Worm (Caenorhabditis elegans): ENCODE results near the gene C24G6.8.

C24G6.8 gene

DNA sequence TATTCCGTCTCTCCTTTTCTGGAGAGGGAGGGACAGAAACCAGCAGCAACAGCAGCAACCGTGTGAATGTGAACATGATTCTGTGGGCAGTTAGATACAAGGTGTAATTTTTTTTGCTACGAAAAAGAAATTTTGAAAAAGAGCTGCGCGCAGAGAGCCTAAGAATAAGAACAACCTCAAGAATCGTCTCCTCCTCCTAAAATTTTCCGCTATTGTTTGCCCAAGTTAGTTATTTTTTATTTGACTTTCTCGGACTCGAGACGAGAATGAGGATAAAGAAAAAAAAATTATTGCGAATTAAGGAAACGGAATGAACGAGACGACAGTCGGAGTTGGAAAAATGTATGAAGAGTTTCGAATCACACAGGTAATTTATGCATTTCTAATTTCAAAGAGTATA lies 22.9 kb upstream of the C24G6.8 start, which contains the start of gene glb-5:
TSS of gene glb-5 (plus strand) at position 301 of the 400 bp plus-strand sequence.
- TF ChIP-seq hlh-6 (tag; optimal IDR thresholded peaks at IDR 0.05) (no peak), zip-5 (tag; optimal IDR thresholded peaks at IDR 0.05) (no peak), C38D4.7 (GFP tag; optimal IDR thresholded peaks at IDR 0.05) (no peak)

DNA sequence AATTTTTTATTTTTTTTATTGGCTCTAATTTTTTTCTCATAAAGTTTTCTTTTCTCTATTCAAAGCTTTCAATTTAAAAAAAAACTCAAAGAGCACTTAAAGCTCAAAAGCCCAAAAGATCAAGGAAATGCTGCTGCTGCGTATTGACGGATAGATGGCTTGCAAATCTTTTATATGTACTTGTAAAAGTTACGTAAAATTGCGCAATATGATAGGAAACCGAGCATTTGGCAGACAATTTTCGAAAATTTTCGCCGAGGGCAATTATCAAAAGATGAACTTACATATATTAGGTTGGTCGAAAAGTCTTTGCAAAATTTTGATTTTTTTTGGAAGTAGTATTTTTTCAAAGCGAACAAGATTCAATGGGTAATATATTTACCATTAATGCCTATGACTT lies 12.8 kb upstream of the C24G6.8 start:
- TF ChIP-seq ttx-3 (tag; optimal IDR thresholded peaks at IDR 0.05) (no peak), ztf-16 (tag; optimal IDR thresholded peaks at IDR 0.05) (no peak), ceh-19 (GFP tag; optimal IDR thresholded peaks at IDR 0.05) (no peak), hlh-30 (tag; optimal IDR thresholded peaks at IDR 0.05; ENCODE audit: insufficient read depth) (no peak)

DNA sequence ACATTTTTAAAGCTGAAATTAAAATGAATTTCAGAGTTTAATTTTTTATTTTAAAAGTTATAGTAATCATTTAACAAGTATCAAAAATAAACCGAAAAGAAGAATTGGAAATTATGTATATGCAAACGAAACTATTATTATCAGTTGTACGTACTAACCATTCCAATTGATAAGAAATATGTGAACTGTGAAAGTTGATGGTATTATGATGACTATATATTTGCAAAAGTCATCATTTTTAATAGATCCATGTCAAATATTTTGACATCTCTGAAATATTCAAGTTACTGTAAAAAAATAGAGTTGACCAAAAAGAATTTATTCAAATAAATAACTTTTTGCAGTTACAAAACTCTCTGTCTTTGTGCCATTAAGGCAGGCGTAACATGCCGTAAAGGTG lies 12.4 kb upstream of the C24G6.8 start, which contains the start of gene ugt-48:
TSS of gene ugt-48 (minus strand) at position 12 of the 400 bp plus-strand sequence.
- TF ChIP-seq pha-2 (tag; optimal IDR thresholded peaks at IDR 0.05), result no peak
- TF ChIP-seq pag-3 (tag; optimal IDR thresholded peaks at IDR 0.05; ENCODE audit: borderline replicate concordance), result no peak
- no peak for TF ChIP-seq tbx-2 (tag; optimal IDR thresholded peaks at IDR 0.05)
- TF ChIP-seq ceh-2 (tag; optimal IDR thresholded peaks at IDR 0.05), result no peak
- no peak for TF ChIP-seq K09A11.1 (tag; optimal IDR thresholded peaks at IDR 0.05; ENCODE audit: insufficient read depth)
- TF ChIP-seq ahr-1 (tag; optimal IDR thresholded peaks at IDR 0.05), result no peak
- TF ChIP-seq ceh-6 (GFP tag; optimal IDR thresholded peaks at IDR 0.05), result no peak
- TF ChIP-seq lim-6 (tag; optimal IDR thresholded peaks at IDR 0.05), result no peak
- no peak for TF ChIP-seq dmd-4 (tag; optimal IDR thresholded peaks at IDR 0.05; ENCODE audit: borderline replicate concordance)

DNA sequence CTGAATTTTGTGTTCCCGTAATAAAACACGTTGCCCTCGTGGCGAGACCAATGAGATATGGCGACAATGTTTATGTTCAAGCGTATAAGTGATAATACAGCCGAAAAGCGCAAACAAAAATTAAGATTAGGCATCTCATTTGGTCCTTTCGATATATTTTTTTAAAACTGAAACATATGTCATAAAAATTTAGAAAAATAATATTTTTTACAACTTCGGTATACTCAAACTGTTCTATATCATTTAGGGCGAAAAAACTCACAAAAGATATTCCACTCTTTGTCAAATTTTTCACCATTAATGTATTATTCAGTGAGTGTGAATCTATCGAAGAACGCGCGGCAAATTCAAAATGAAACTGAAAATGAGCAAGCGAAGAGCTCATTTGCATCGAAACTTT lies 2.8 kb upstream of the C24G6.8 start, which contains the start of gene cft-1:
TSS of gene cft-1 (plus strand) at position 301 of the 400 bp plus-strand sequence.
- TF ChIP-seq pax-1 (tag; optimal IDR thresholded peaks at IDR 0.05), result no peak
- no peak for TF ChIP-seq unc-55 (GFP tag; optimal IDR thresholded peaks at IDR 0.05)
- TF ChIP-seq K09A11.1 (tag; optimal IDR thresholded peaks at IDR 0.05; ENCODE audit: insufficient read depth), result no peak
- no peak for TF ChIP-seq rnt-1 (tag; optimal IDR thresholded peaks at IDR 0.05)
- no peak for TF ChIP-seq che-1 (tag; optimal IDR thresholded peaks at IDR 0.05)
- no peak for TF ChIP-seq ceh-18 (tag; optimal IDR thresholded peaks at IDR 0.05)
- TF ChIP-seq fkh-10 (GFP tag; optimal IDR thresholded peaks at IDR 0.05), result no peak
- no peak for TF ChIP-seq unc-42 (tag; optimal IDR thresholded peaks at IDR 0.05)
- no peak for TF ChIP-seq odd-2 (tag; optimal IDR thresholded peaks at IDR 0.05)
- TF ChIP-seq ceh-31 (tag; optimal IDR thresholded peaks at IDR 0.05), result no peak
- TF ChIP-seq tbx-7 (tag; optimal IDR thresholded peaks at IDR 0.05), result no peak
- TF ChIP-seq dve-1 (tag; optimal IDR thresholded peaks at IDR 0.05), result no peak
- no peak for TF ChIP-seq zip-5 (tag; optimal IDR thresholded peaks at IDR 0.05)
- no peak for TF ChIP-seq ztf-16 (tag; optimal IDR thresholded peaks at IDR 0.05)
- no peak for TF ChIP-seq ceh-24 (tag; optimal IDR thresholded peaks at IDR 0.05)
- TF ChIP-seq lim-6 (tag; optimal IDR thresholded peaks at IDR 0.05), result no peak
- TF ChIP-seq unc-86 (tag; optimal IDR thresholded peaks at IDR 0.05), result no peak

DNA sequence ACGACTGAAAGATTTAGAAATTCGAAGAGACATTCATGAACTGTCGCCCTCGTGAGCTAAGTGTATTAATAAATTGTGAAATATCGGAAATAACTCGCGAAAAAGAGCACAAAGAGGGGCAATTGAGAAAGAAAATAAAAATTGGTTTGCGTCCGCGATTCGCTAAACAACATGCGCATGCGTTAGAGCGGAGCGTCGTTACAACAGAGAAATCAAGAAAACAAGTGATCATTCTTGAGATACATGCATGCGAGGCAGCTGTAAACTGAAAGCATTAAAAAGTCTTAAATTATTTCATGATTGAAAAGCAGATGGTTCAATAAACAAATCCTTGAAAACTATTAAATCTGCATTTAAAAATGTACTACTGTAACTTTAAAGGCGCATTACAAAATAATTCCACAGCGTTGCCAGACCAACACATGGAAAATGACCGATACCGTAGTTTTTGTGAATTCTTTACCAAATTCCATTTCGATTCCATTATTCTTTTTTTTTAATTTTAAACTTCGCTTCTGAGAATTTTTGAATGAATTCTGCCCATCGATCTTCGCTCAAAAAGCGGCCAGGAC lies 652 bp upstream of the C24G6.8 start, which contains the start of the genes cox-16 and syp-2:
TSS of gene cox-16 (minus strand) at position 4 of the 572 bp plus-strand sequence.
TSS of gene syp-2 (plus strand) at position 248 of the 572 bp plus-strand sequence.
- TF ChIP-seq pros-1 (tag; optimal IDR thresholded peaks at IDR 0.05) (no peak), rnt-1 (tag; optimal IDR thresholded peaks at IDR 0.05) (no peak), syd-9 (tag; optimal IDR thresholded peaks at IDR 0.05) (no peak), ceh-6 (GFP tag; optimal IDR thresholded peaks at IDR 0.05) (no peak), ceh-18 (tag; optimal IDR thresholded peaks at IDR 0.05) (no peak), hlh-13 (GFP tag; optimal IDR thresholded peaks at IDR 0.05) (no peak), unc-42 (tag; optimal IDR thresholded peaks at IDR 0.05) (no peak), ama-1 (optimal IDR thresholded peaks at IDR 0.05) (no peak), zip-5 (tag; optimal IDR thresholded peaks at IDR 0.05) (no peak), ref-2 (tag; optimal IDR thresholded peaks at IDR 0.05) (no peak), hlh-6 (tag; optimal IDR thresholded peaks at IDR 0.05) (no peak), ztf-16 (tag; optimal IDR thresholded peaks at IDR 0.05) (no peak), eyg-1 (tag; optimal IDR thresholded peaks at IDR 0.05) (no peak), mec-3 (tag; optimal IDR thresholded peaks at IDR 0.05; ENCODE audit: borderline replicate concordance) (no peak), lim-6 (tag; optimal IDR thresholded peaks at IDR 0.05) (no peak), T23F11.4 (GFP tag; optimal IDR thresholded peaks at IDR 0.05) (no peak), lin-11 (tag; optimal IDR thresholded peaks at IDR 0.05) (no peak)

Measured in whole organism, late embryonic.